Worm (Caenorhabditis elegans) whole organism, dauer: ENCODE measurements around the gene F22B7.1.

Experiments used
- unc-62 ChIP-seq: sonication (generic microtip); optimal IDR thresholded peaks from 2 replicates; lab custom pipeline; 2017; ENCODE audit warnings: missing biosample characterization, missing genetic modification reagents, missing genetic modification characterization

The F22B7.1 gene

DNA sequence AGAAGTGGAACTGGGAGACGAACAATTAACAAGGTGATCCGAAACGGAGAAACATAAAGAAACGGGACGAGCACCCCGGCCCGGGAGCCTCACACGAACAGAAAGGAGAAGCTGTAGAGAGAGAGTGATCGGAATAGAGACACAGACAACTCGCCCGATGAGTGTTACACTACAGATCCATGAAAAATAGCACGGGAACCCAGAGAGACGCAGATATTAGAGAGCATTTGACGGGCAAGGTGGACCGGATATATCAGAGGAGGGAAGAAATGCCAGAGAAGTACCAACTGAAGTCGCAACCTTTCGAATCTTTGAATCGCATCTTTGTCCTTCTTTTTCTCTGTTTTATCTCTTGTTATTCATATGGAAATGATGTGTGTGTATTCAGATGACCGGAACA is 19.3 kb downstream of the F22B7.1 start, which contains the start of gene anmt-1:
anmt-1 (plus strand) TSS at position 388 of the 400 bp plus-strand sequence.
- TF ChIP-seq unc-62 (GFP tag; lab: Kevin White, UChicago), result no peak

DNA sequence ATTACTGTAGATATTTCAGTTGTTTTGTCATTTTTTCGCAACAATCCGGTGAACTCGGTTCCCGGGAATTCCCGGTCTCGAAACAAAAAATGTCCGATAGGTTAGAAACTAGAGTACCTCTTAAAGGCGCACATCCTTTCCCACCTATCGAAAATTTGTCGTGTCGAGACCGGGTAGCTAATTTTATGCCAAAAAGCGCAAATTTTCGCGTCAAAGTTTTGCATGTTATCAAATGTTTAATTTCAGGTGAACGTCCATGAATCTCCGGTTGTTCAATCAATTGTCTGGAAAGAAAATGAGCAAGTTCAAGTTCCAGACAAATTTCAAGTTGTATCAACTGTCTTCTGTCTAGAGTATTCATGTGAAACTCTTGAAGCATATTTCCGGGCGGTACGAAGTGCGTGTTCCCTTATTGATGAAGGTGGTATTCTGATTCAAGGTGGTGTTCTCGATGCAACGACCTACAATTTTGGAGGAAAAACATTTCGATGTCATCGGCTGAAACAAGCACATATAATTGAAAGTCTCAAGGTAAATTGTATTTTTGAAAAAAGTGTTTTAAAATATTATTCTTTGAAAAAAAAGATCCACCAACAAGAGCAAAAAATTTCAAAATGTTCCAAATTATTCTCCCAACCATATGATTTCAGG is 20.6 kb downstream of the F22B7.1 start:
- no peak for TF ChIP-seq unc-62 (GFP tag; lab: Kevin White, UChicago)

DNA sequence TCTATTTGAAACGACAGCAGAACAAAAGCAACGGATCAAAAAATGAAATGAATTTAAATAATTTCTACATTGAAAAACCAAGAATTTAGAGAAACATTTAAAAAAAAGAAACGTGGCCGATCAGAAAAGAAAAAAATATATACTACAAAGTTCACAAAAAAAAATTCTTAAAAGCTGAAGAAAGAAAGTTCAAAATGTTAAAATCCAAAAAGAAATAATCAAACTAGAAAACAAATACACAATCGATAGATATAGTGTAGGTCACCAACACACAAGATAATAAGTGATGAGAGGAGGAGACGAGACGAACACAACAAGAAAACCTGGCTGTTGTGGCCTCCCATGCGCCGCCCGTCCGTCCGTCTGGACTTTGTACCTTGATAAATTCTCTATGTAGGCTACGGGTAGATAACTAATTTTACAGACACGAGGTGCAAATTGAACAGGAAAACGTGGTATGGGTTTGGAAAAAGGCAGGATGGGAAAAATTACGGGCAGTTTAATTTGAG is 23.4 kb downstream of the F22B7.1 start, which contains the start of gene hadb-1:
hadb-1 (minus strand) TSS at position 51 of the 509 bp plus-strand sequence.
- TF ChIP-seq unc-62 (GFP tag; lab: Kevin White, UChicago), result no peak

DNA sequence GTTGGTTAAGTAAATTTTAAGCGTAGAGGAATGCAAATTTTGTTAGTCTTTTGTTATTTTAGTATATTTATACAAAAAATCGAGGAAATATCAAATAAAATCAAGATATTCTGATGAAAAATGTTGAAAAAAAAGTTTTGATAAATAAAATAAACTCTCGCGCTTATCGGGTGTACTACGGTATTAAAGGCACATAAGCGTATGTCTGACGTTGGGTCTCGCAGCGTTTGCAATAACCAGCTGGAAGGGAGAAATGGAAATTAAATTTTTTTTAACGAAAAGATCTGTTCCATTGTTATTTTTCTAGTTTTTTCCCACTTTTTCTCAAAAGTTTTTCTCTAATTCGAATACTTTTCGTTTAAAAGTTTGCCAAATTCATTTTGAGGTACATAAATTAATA is 24.0 kb downstream of the F22B7.1 start:
- TF ChIP-seq unc-62 (GFP tag; lab: Kevin White, UChicago), result no peak

ce11 chrIII:8689655-8690054 is 24.5 kb downstream of the F22B7.1 start, which contains the start of gene B0303.4:
Gene B0303.4 (plus strand): TSS chrIII:8689850.
- no peak for TF ChIP-seq unc-62 (GFP tag; lab: Kevin White, UChicago)

- TF ChIP-seq unc-62 (GFP tag; lab: Kevin White, UChicago), result no peak
Measured at ce11 chrIII:8693322-8693721, 28.2 kb downstream of the F22B7.1 start, which contains the start of gene B0303.7. Gene B0303.7 (plus strand): TSS chrIII:8693622.

- TF ChIP-seq unc-62 (GFP tag; lab: Kevin White, UChicago), result no peak
Measured at ce11 chrIII:8696680-8697079, 31.5 kb downstream of the F22B7.1 start.

- TF ChIP-seq unc-62 (GFP tag; lab: Kevin White, UChicago), result no peak
Measured at ce11 chrIII:8697268-8697907, 32.2 kb downstream of the F22B7.1 start.

DNA sequence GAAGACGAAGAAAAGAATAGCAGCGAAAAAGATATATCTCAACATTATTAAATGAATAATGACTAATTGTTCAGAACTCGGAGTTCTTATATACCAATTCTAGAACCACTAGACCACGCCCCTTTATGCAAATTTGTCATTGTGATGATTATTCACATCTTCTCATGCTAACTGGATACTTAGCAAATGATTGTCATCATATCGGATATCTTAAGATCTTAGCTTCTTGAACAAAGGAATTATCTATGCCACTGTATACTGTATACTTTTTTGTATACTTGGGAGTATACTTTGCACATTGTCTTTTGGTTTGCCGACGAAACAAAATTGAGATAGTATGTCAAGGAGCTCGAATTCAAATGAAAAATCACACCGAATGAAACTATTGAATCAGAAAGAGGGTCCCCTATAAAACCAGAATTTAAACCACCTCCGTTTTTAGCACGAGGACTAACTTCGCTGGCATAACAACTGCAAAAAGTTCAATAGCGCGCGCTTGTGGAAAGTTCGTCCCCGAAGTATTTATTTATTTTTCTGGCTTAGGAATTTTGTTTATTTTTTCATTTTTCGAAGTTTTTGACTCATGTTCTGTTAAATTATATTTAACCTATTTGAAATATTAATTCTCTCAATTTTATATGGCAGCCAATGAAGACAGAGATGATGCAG is 35.3 kb downstream of the F22B7.1 start, which contains the start of the genes sdz-1 and vps-33.1:
sdz-1 (minus strand) TSS at position 51 of the 669 bp plus-strand sequence.
vps-33.1 (plus strand) TSS at position 639 of the 669 bp plus-strand sequence.
- TF ChIP-seq unc-62 (GFP tag; lab: Kevin White, UChicago), result no peak

- no peak for TF ChIP-seq unc-62 (GFP tag; lab: Kevin White, UChicago)
Measured at ce11 chrIII:8704765-8705164, 39.6 kb downstream of the F22B7.1 start, which contains the start of gene B0303.16. Gene B0303.16 (plus strand): TSS chrIII:8705065.

DNA sequence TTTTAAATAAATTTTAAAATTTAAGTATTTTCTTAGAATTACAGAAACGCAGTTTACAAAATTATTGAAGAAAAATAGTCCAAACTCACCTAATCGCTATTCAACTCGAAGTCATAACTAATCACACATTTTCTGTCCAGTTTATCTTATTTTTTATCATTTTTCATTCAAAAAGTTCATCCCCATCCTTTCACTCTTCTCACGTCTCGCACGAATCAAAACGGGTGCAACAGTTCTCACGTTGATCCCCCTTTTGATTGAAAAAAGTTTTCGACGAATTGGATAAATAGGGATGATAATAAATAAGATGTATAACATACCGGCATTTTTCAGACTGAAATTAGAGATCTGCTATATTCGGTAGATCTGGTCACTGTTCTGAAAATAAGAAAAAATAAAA is 44.6 kb downstream of the F22B7.1 start:
- TF ChIP-seq unc-62 (GFP tag; lab: Kevin White, UChicago), result no peak

ce11 chrIII:8710310-8710709 is 45.2 kb downstream of the F22B7.1 start, which contains the start of gene B0303.11:
Gene B0303.11 (minus strand): TSS chrIII:8710410.
- no peak for TF ChIP-seq unc-62 (GFP tag; lab: Kevin White, UChicago)

- TF ChIP-seq unc-62 (GFP tag; lab: Kevin White, UChicago), result no peak
Measured at ce11 chrIII:8712968-8713367, 47.8 kb downstream of the F22B7.1 start.

DNA sequence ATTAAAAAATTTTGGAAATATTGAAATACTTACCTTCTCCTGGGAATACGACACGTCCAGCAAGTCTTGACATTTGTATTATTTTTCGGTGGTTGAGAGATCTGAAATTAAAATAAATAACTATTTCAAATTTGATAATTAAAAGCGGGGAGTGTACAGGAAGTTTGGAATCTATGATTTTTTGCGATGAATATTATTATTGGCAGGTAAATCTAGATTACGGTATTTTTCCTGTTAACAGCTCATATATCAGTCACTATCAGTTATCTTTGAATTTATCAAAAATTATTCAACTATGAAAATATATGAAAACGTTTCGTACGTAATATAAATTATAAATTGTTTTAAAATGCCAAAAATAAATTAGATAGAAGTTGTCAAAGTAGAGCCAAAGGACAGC is 50.9 kb downstream of the F22B7.1 start, which contains the start of gene B0303.14:
B0303.14 (minus strand) TSS at position 101 of the 400 bp plus-strand sequence.
- TF ChIP-seq unc-62 (GFP tag; lab: Kevin White, UChicago), result no peak
